Fruit fly (Drosophila melanogaster) whole organism, embryonic: Measurements from ENCODE around the gene CG1416.
A peak's percentile ranks its signal among the peaks of the same experiment; 100 is the strongest.

Experiments
- Antp ChIP-seq: fragments of 200-800 bp; sonication (Bioruptor generic); optimal IDR thresholded peaks from 3 replicates; lab custom pipeline; 2016; ENCODE audit warnings: missing biosample characterization, missing genetic modification characterization
- CG10959 ChIP-seq: fragments of 200-800 bp; sonication (Bioruptor generic); IDR thresholded peaks from 2 replicates; pipeline ENCODE4 v1.3.6; 2022; ENCODE audit warnings: missing biosample characterization, missing genetic modification characterization
- CG11560 ChIP-seq: fragments of 200-800 bp; sonication (Bioruptor generic); IDR thresholded peaks from 3 replicates; pipeline ENCODE4 v1.3.6; 2022; ENCODE audit warnings: missing biosample characterization, missing genetic modification characterization
- CG15696 ChIP-seq: fragments of 200-800 bp; sonication (Bioruptor generic); optimal IDR thresholded peaks from 2 replicates; lab custom pipeline; 2019; ENCODE audit warnings: missing biosample characterization, mild to moderate bottlenecking, missing genetic modification characterization, moderate library complexity
- CG16863 ChIP-seq: fragments of 200-800 bp; sonication (Bioruptor generic); optimal IDR thresholded peaks from 3 replicates; lab custom pipeline; 2016; ENCODE audit warnings: missing biosample characterization, missing genetic modification characterization
- CG18011 ChIP-seq: fragments of 200-800 bp; sonication (Bioruptor generic); optimal IDR thresholded peaks from 2 replicates; lab custom pipeline; 2017; ENCODE audit warnings: missing biosample characterization, missing genetic modification characterization, mild to moderate bottlenecking, moderate library complexity, missing genotype
- CG18599 ChIP-seq: fragments of 200-800 bp; sonication (Bioruptor generic); optimal IDR thresholded peaks from 3 replicates; lab custom pipeline; 2017; ENCODE audit warnings: missing biosample characterization, missing genetic modification characterization, mild to moderate bottlenecking, moderate library complexity, missing genetic modification reagents
- CG2199 ChIP-seq: fragments of 200-800 bp; sonication (Bioruptor generic); IDR thresholded peaks from 3 replicates; pipeline ENCODE4 v1.3.6; 2022; ENCODE audit warnings: missing biosample characterization, missing genetic modification characterization
- CG33213 ChIP-seq: fragments of 200-800 bp; sonication (Bioruptor generic); optimal IDR thresholded peaks from 3 replicates; lab custom pipeline; 2016; ENCODE audit warnings: missing biosample characterization, missing genetic modification characterization
- CG3407 ChIP-seq: fragments of 200-800 bp; sonication (Bioruptor generic); optimal IDR thresholded peaks from 2 replicates; lab custom pipeline; 2018; ENCODE audit warnings: missing biosample characterization, mild to moderate bottlenecking, missing genetic modification characterization
- CG3838 ChIP-seq: fragments of 200-800 bp; sonication (Bioruptor generic); optimal IDR thresholded peaks from 3 replicates; lab custom pipeline; 2016; ENCODE audit warnings: missing biosample characterization, missing genetic modification characterization
- CG42726 ChIP-seq: fragments of 200-800 bp; sonication (Bioruptor generic); IDR thresholded peaks from 2 replicates; pipeline ENCODE4 v1.3.6; 2022; ENCODE audit warnings: missing biosample characterization, missing genetic modification characterization; ENCODE audit not compliant: partially characterized antibody
- CG4854 ChIP-seq: fragments of 200-800 bp; sonication (Bioruptor generic); optimal IDR thresholded peaks from 2 replicates; lab custom pipeline; 2016; ENCODE audit warnings: missing biosample characterization, missing genetic modification characterization, inconsistent platforms
- CG6175 ChIP-seq: fragments of 200-800 bp; sonication (Bioruptor generic); IDR thresholded peaks from 3 replicates; pipeline ENCODE4 v1.3.6; 2022; ENCODE audit warnings: missing biosample characterization, missing genetic modification characterization
- CG6683 ChIP-seq: fragments of 200-800 bp; sonication (Bioruptor generic); optimal IDR thresholded peaks from 2 replicates; lab custom pipeline; 2017; ENCODE audit warnings: missing biosample characterization, mild to moderate bottlenecking, missing genetic modification characterization, missing genetic modification reagents
- CG7357 ChIP-seq: fragments of 200-800 bp; sonication (Bioruptor generic); IDR thresholded peaks from 3 replicates; pipeline ENCODE4 v1.3.6; 2022; ENCODE audit warnings: missing biosample characterization, missing genetic modification characterization
- CG8359 ChIP-seq: fragments of 200-800 bp; sonication (Bioruptor generic); optimal IDR thresholded peaks from 2 replicates; lab custom pipeline; 2017; ENCODE audit warnings: missing biosample characterization, mild to moderate bottlenecking, missing genetic modification characterization, borderline replicate concordance
- CG9817 ChIP-seq: fragments of 200-800 bp; sonication (Bioruptor generic); optimal IDR thresholded peaks from 2 replicates; lab custom pipeline; 2018; ENCODE audit warnings: missing biosample characterization, mild to moderate bottlenecking, missing genetic modification characterization, moderate library complexity
- CoRest ChIP-seq: fragments of 200-800 bp; sonication (Bioruptor generic); optimal IDR thresholded peaks from 3 replicates; lab custom pipeline; 2018; ENCODE audit warnings: missing biosample characterization, mild to moderate bottlenecking, missing genetic modification characterization, moderate library complexity
- D ChIP-seq, 2 experiments: fragments of 200-800 bp in 1 of 2; fragments of >200 bp in 1 of 2; sonication (Bioruptor generic) in 1 of 2; optimal IDR thresholded peaks; 2 replicates in 1 of 2; 3 replicates in 1 of 2; lab custom pipeline; 2017; ENCODE audit warnings: mild to moderate bottlenecking in 1 of 2, missing biosample characterization in 1 of 2, missing genetic modification characterization in 1 of 2, missing genetic modification reagents in 1 of 2
- Doc2 ChIP-seq: fragments of 200-800 bp; sonication (Bioruptor generic); IDR thresholded peaks from 2 replicates; pipeline ENCODE4 v1.3.6; 2022; ENCODE audit warnings: missing biosample characterization, missing genetic modification characterization
- NfI ChIP-seq: fragments of 200-800 bp; sonication (Bioruptor generic); optimal IDR thresholded peaks from 3 replicates; lab custom pipeline; 2018; ENCODE audit warnings: missing biosample characterization, mild to moderate bottlenecking, missing genetic modification characterization, moderate library complexity
- Ravus ChIP-seq: fragments of 200-800 bp; sonication (Bioruptor generic); IDR thresholded peaks from 2 replicates; pipeline ENCODE4 v1.3.6; 2022; ENCODE audit warnings: missing biosample characterization, missing genetic modification characterization
- TFAM ChIP-seq: fragments of 200-800 bp; sonication (Bioruptor generic); optimal IDR thresholded peaks from 2 replicates; lab custom pipeline; 2017; ENCODE audit warnings: missing biosample characterization, missing genetic modification characterization, inconsistent platforms
- YL-1 ChIP-seq: fragments of 200-800 bp; sonication (Bioruptor generic); optimal IDR thresholded peaks from 3 replicates; lab custom pipeline; 2017; ENCODE audit warnings: missing biosample characterization, mild to moderate bottlenecking, missing genetic modification characterization
- bab2 ChIP-seq: fragments of 200-800 bp; sonication (Bioruptor generic); optimal IDR thresholded peaks from 2 replicates; lab custom pipeline; 2016; ENCODE audit warnings: missing biosample characterization, missing genetic modification characterization
- bsh ChIP-seq, 2 experiments: fragments of 200-800 bp; sonication (Bioruptor generic); optimal IDR thresholded peaks; 2 replicates each; lab custom pipeline; 2017 to 2018; ENCODE audit warnings: mild to moderate bottlenecking in 2 of 2, missing biosample characterization in 2 of 2, missing genetic modification characterization in 2 of 2, moderate library complexity in 1 of 2
- cato ChIP-seq: fragments of 200-800 bp; sonication (Bioruptor generic); optimal IDR thresholded peaks from 2 replicates; lab custom pipeline; 2016; ENCODE audit warnings: missing biosample characterization, missing genetic modification characterization, borderline replicate concordance
- chinmo ChIP-seq: fragments of 200-800 bp; sonication (Bioruptor generic); IDR thresholded peaks from 4 replicates; pipeline ENCODE4 v1.3.6; 2022; ENCODE audit warnings: missing biosample characterization, missing genetic modification characterization; ENCODE audit not compliant: partially characterized antibody
- chn ChIP-seq: fragments of 200-800 bp; sonication (Bioruptor generic); optimal IDR thresholded peaks from 2 replicates; lab custom pipeline; 2016; ENCODE audit warnings: missing biosample characterization, missing genetic modification characterization
- crol ChIP-seq: fragments of 200-800 bp; sonication (Bioruptor generic); IDR thresholded peaks from 2 replicates; pipeline ENCODE4 v1.3.6; 2022; ENCODE audit warnings: missing biosample characterization, missing genetic modification characterization
- danr ChIP-seq: fragments of 200-800 bp; sonication (Bioruptor generic); IDR thresholded peaks from 2 replicates; pipeline ENCODE4 v1.3.6; 2022; ENCODE audit warnings: missing biosample characterization, missing genetic modification characterization
- dmrt99B ChIP-seq: fragments of 200-800 bp; sonication (Bioruptor generic); optimal IDR thresholded peaks from 2 replicates; lab custom pipeline; 2018; ENCODE audit warnings: missing biosample characterization, mild to moderate bottlenecking, missing genetic modification characterization, moderate library complexity
- dpn ChIP-seq, 2 experiments: fragments of 200-800 bp; sonication (Bioruptor generic); optimal IDR thresholded peaks; 3 replicates each; lab custom pipeline; 2016; ENCODE audit warnings: missing biosample characterization in 2 of 2, missing genetic modification characterization in 2 of 2
- dysf ChIP-seq: fragments of 200-800 bp; sonication (Bioruptor generic); IDR thresholded peaks from 3 replicates; pipeline ENCODE4 v1.3.6; 2022; ENCODE audit warnings: missing biosample characterization, missing genetic modification characterization
- emc ChIP-seq: fragments of 200-800 bp; sonication (Bioruptor generic); optimal IDR thresholded peaks from 2 replicates; lab custom pipeline; 2016; ENCODE audit warnings: missing biosample characterization, missing genetic modification characterization
- fu2 ChIP-seq: fragments of 200-800 bp; sonication (Bioruptor generic); optimal IDR thresholded peaks from 2 replicates; lab custom pipeline; 2016; ENCODE audit warnings: missing biosample characterization, missing genetic modification characterization
- gt ChIP-seq: fragments of 200-800 bp; sonication (Bioruptor generic); IDR thresholded peaks from 2 replicates; pipeline ENCODE4 v1.3.6; 2022; ENCODE audit warnings: missing biosample characterization, missing genetic modification characterization
- hbn ChIP-seq: fragments of 200-800 bp; sonication (Bioruptor generic); IDR thresholded peaks from 2 replicates; pipeline ENCODE4 v1.3.6; 2022; ENCODE audit warnings: missing biosample characterization, missing genetic modification characterization; ENCODE audit not compliant: partially characterized antibody
- ken ChIP-seq: fragments of 200-800 bp; sonication (Bioruptor generic); IDR thresholded peaks from 3 replicates; pipeline ENCODE4 v1.3.6; 2022; ENCODE audit warnings: missing biosample characterization, missing genetic modification characterization
- lmd ChIP-seq: fragments of 200-800 bp; sonication (Bioruptor generic); IDR thresholded peaks from 2 replicates; pipeline ENCODE4 v1.3.6; 2022; ENCODE audit warnings: missing biosample characterization, missing genetic modification characterization
- nerfin-2 ChIP-seq: fragments of 200-800 bp; sonication (Bioruptor generic); IDR thresholded peaks from 2 replicates; pipeline ENCODE4 v1.3.6; 2022; ENCODE audit warnings: missing biosample characterization, missing genetic modification characterization; ENCODE audit not compliant: partially characterized antibody
- nmo ChIP-seq: fragments of 200-800 bp; sonication (Bioruptor generic); optimal IDR thresholded peaks from 2 replicates; lab custom pipeline; 2018; ENCODE audit warnings: missing biosample characterization, mild to moderate bottlenecking, missing genetic modification characterization, moderate library complexity
- oc ChIP-seq: fragments of 200-800 bp; sonication (Bioruptor generic); optimal IDR thresholded peaks from 2 replicates; lab custom pipeline; 2018; ENCODE audit warnings: missing biosample characterization, mild to moderate bottlenecking, missing genetic modification characterization, moderate library complexity
- otp ChIP-seq: fragments of 200-800 bp; sonication (Bioruptor generic); IDR thresholded peaks from 3 replicates; pipeline ENCODE4, ENCODE4 v1.3.6; 2022; ENCODE audit warnings: missing biosample characterization, missing genetic modification characterization
- pita ChIP-seq: fragments of 200-800 bp; sonication (Bioruptor generic); optimal IDR thresholded peaks from 2 replicates; lab custom pipeline; 2017; ENCODE audit warnings: missing biosample characterization, mild to moderate bottlenecking, missing genetic modification characterization
- sc ChIP-seq, 3 experiments: fragments of >200 bp in 2 of 3; fragments of 200-800 bp in 1 of 3; sonication (Bioruptor generic) in 1 of 3; optimal IDR thresholded peaks; 2 replicates in 2 of 3; 3 replicates in 1 of 3; lab custom pipeline; 2017; ENCODE audit warnings: mild to moderate bottlenecking in 1 of 3, missing biosample characterization in 1 of 3, missing genetic modification characterization in 1 of 3, missing genetic modification reagents in 1 of 3
- sim ChIP-seq: fragments of 200-800 bp; sonication (Bioruptor generic); IDR thresholded peaks from 2 replicates; pipeline ENCODE4 v1.3.6; 2022; ENCODE audit warnings: missing biosample characterization, missing genetic modification characterization
- sisA ChIP-seq: fragments of 200-800 bp; sonication (Bioruptor generic); IDR thresholded peaks from 2 replicates; pipeline ENCODE4 v1.3.6; 2022; ENCODE audit warnings: missing biosample characterization, missing genetic modification characterization
- yki ChIP-seq: fragments of >200 bp; optimal IDR thresholded peaks from 3 replicates; lab custom pipeline; 2018

The CG1416 gene

dm6 chr2L:21786991-21787390 is 29.2 kb downstream of the CG1416 start (continued):
- peak; percentile 39 to 44 for TF ChIP-seq dpn (GFP tag; optimal IDR thresholded peaks at IDR 0.05; lab: Kevin White, UChicago)
- TF ChIP-seq sisA (GFP tag; lab: Robert Waterston, UW) = peak; percentile 77
- peak; percentile 43 for TF ChIP-seq CG9817 (tag; lab: Kevin White, UChicago)
- TF ChIP-seq CG16863 (GFP tag; lab: Kevin White, UChicago) = peak; percentile 32
- TF ChIP-seq pita (GFP tag; lab: Kevin White, UChicago) = no peak
- peak; percentile 38 for TF ChIP-seq oc (tag; lab: Kevin White, UChicago)
- no peak for TF ChIP-seq CG3838 (GFP tag; lab: Kevin White, UChicago)
- no peak for TF ChIP-seq cato (GFP tag; lab: Kevin White, UChicago)
- no peak for TF ChIP-seq Doc2 (GFP tag; lab: Robert Waterston, UW)
- TF ChIP-seq CG15696 = no peak
- peak; percentile 57 for TF ChIP-seq CoRest (tag; lab: Kevin White, UChicago)
- no peak for TF ChIP-seq CG2199 (GFP tag; lab: Robert Waterston, UW)
- TF ChIP-seq TFAM = no peak
- TF ChIP-seq CG7357 (GFP tag; lab: Robert Waterston, UW) = peak; percentile 29; the same call in 1 of the 3 replicates
- peak; percentile 61 for TF ChIP-seq lmd (GFP tag; lab: Robert Waterston, UW)
- no peak for TF ChIP-seq hbn (GFP tag; lab: Robert Waterston, UW)
- TF ChIP-seq CG6683 (GFP tag; lab: Kevin White, UChicago) = no peak
- TF ChIP-seq chinmo (GFP tag; lab: Robert Waterston, UW) = no peak
- no peak for TF ChIP-seq gt (GFP tag; lab: Robert Waterston, UW)
- TF ChIP-seq dmrt99B (tag; lab: Kevin White, UChicago) = peak; percentile 74
- TF ChIP-seq CG3407 (GFP tag; lab: Kevin White, UChicago) = peak; percentile 3
- TF ChIP-seq CG18599 (GFP tag; lab: Kevin White, UChicago) = peak; percentile 83
- TF ChIP-seq crol = no peak
- TF ChIP-seq danr (GFP tag; lab: Robert Waterston, UW) = peak; percentile 42; the same call in 1 of the 2 replicates
- TF ChIP-seq bab2 (GFP tag; lab: Kevin White, UChicago) = peak; percentile 54
- TF ChIP-seq CG6175 (GFP tag; lab: Robert Waterston, UW) = no peak
- no peak for TF ChIP-seq otp (GFP tag; lab: Robert Waterston, UW)
- TF ChIP-seq CG8359 (GFP tag; lab: Kevin White, UChicago) = no peak
- TF ChIP-seq CG42726 (GFP tag; lab: Robert Waterston, UW) = no peak
- TF ChIP-seq nerfin-2 = no peak
- no peak for TF ChIP-seq YL-1 (GFP tag; lab: Kevin White, UChicago)
- TF ChIP-seq yki = no peak
- no peak for TF ChIP-seq CG11560 (tag; lab: Robert Waterston, UW)
- TF ChIP-seq NfI (GFP tag; lab: Kevin White, UChicago) = peak; percentile 56
- TF ChIP-seq Antp (GFP tag; lab: Kevin White, UChicago) = peak; percentile 46
- TF ChIP-seq sc (optimal IDR thresholded peaks at IDR 0.05; lab: Kevin White, UChicago) = no peak
- peak; percentile 5 for TF ChIP-seq sc (GFP tag; optimal IDR thresholded peaks at IDR 0.05; lab: Kevin White, UChicago)
- TF ChIP-seq bsh (GFP tag; optimal IDR thresholded peaks at IDR 0.05; lab: Kevin White, UChicago) = peak in 1 of 2 experiments; percentile 73
- no peak for TF ChIP-seq fu2 (GFP tag; lab: Kevin White, UChicago)
- TF ChIP-seq dysf (GFP tag; lab: Robert Waterston, UW) = peak; percentile 75
- TF ChIP-seq ken (GFP tag; lab: Robert Waterston, UW) = peak; percentile 45; the same call in 1 of the 3 replicates
- peak; percentile 28 for TF ChIP-seq chn
- TF ChIP-seq sim (GFP tag; lab: Robert Waterston, UW) = no peak
- TF ChIP-seq D (optimal IDR thresholded peaks at IDR 0.05; lab: Kevin White, UChicago) = no peak
- TF ChIP-seq D (GFP tag; optimal IDR thresholded peaks at IDR 0.05; lab: Kevin White, UChicago) = peak; percentile 57
- no peak for TF ChIP-seq emc
- no peak for TF ChIP-seq CG33213
- no peak for TF ChIP-seq CG18011 (GFP tag; lab: Kevin White, UChicago)
- TF ChIP-seq Ravus = no peak
- 0 out of 2 replicates have a peak, but pooled peaks have one; percentile 24 for TF ChIP-seq CG10959
- peak; percentile 52 for TF ChIP-seq nmo
- TF ChIP-seq CG4854 = no peak
